Worm (Caenorhabditis elegans) whole organism, L2 larva: ENCODE measurements around the gene srw-113.

Source experiments
- nhr-25 ChIP-seq: fragments of 150-350 bp; sonication (generic microtip); optimal IDR thresholded peaks from 3 replicates; lab custom pipeline; 2014; ENCODE audit warnings: missing biosample characterization, missing genetic modification characterization
- nhr-6 ChIP-seq: fragments of 150-350 bp; optimal IDR thresholded peaks from 2 replicates; lab custom pipeline; 2014; ENCODE audit warnings: missing biosample characterization, missing genetic modification characterization

- TF ChIP-seq nhr-6 (no peak), nhr-25 (no peak)
These were observed 29.3 kb upstream of the srw-113 start, which contains the start of gene srx-48 for ce11 chrV:15303625-15304024.
